Fruit fly (Drosophila melanogaster) whole organism, prepupa: ENCODE data around the gene CG46244.

Source experiments
- Blimp-1 ChIP-seq: fragments of 200-800 bp; sonication (Bioruptor generic); optimal IDR thresholded peaks from 3 replicates; lab custom pipeline; 2017; ENCODE audit warnings: missing biosample characterization, missing genetic modification characterization, mild to moderate bottlenecking, moderate library complexity, missing genetic modification reagents
- CG10669 ChIP-seq: fragments of 200-800 bp; sonication (Bioruptor generic); optimal IDR thresholded peaks from 3 replicates; lab custom pipeline; 2018; ENCODE audit warnings: missing biosample characterization, mild to moderate bottlenecking, missing genetic modification characterization, moderate library complexity
- CG11902 ChIP-seq: fragments of 200-800 bp; sonication (Bioruptor generic); optimal IDR thresholded peaks from 3 replicates; lab custom pipeline; 2016; ENCODE audit warnings: missing biosample characterization, missing genetic modification characterization
- CG15336 ChIP-seq: fragments of 200-800 bp; sonication (Bioruptor generic); IDR thresholded peaks from 2 replicates; pipeline ENCODE4 v1.3.6; 2022; ENCODE audit warnings: missing biosample characterization, missing genetic modification characterization
- CG1621 ChIP-seq: fragments of 200-800 bp; sonication (Bioruptor generic); optimal IDR thresholded peaks from 3 replicates; lab custom pipeline; 2018; ENCODE audit warnings: missing biosample characterization, mild to moderate bottlenecking, missing genetic modification characterization
- CG16779 ChIP-seq: fragments of 200-800 bp; sonication (Bioruptor generic); optimal IDR thresholded peaks from 3 replicates; lab custom pipeline; 2017; ENCODE audit warnings: missing biosample characterization, mild to moderate bottlenecking, missing genetic modification characterization
- CG3032 ChIP-seq: fragments of 200-800 bp; optimal IDR thresholded peaks from 2 replicates; lab custom pipeline; 2019; ENCODE audit warnings: missing biosample characterization, mild to moderate bottlenecking, missing genetic modification characterization, moderate library complexity
- CG32006 ChIP-seq: fragments of 200-800 bp; sonication (Bioruptor generic); optimal IDR thresholded peaks from 3 replicates; lab custom pipeline; 2017; ENCODE audit warnings: missing biosample characterization, mild to moderate bottlenecking, missing genetic modification characterization
- CG34406 ChIP-seq: fragments of 200-800 bp; sonication (Bioruptor generic); optimal IDR thresholded peaks from 3 replicates; lab custom pipeline; 2016; ENCODE audit warnings: missing biosample characterization, missing genetic modification characterization
- CG3919 ChIP-seq: fragments of 200-800 bp; sonication (Bioruptor generic); optimal IDR thresholded peaks from 3 replicates; lab custom pipeline; 2016; ENCODE audit warnings: missing biosample characterization, missing genetic modification characterization
- CG4318 ChIP-seq: fragments of 200-800 bp; sonication (Bioruptor generic); optimal IDR thresholded peaks from 3 replicates; lab custom pipeline; 2017; ENCODE audit warnings: missing biosample characterization, mild to moderate bottlenecking, missing genetic modification characterization
- CG6163 ChIP-seq: fragments of 200-800 bp; sonication (Bioruptor generic); IDR thresholded peaks from 3 replicates; pipeline ENCODE4 v1.3.6; 2022; ENCODE audit warnings: missing biosample characterization, missing genetic modification characterization
- CG6792 ChIP-seq: fragments of 200-800 bp; sonication (Bioruptor generic); optimal IDR thresholded peaks from 3 replicates; lab custom pipeline; 2016; ENCODE audit warnings: missing biosample characterization, missing genetic modification characterization
- CG6808 ChIP-seq: fragments of 200-800 bp; sonication (Bioruptor generic); optimal IDR thresholded peaks from 3 replicates; lab custom pipeline; 2017; ENCODE audit warnings: missing biosample characterization, missing genetic modification characterization, mild to moderate bottlenecking, moderate library complexity, missing genetic modification reagents
- CG6854 ChIP-seq: fragments of 200-800 bp; sonication (Bioruptor generic); optimal IDR thresholded peaks from 2 replicates; lab custom pipeline; 2017; ENCODE audit warnings: missing biosample characterization, mild to moderate bottlenecking, missing genetic modification characterization
- CG8319 ChIP-seq: fragments of 200-800 bp; sonication (Bioruptor generic); optimal IDR thresholded peaks from 3 replicates; lab custom pipeline; 2016; ENCODE audit warnings: missing biosample characterization, missing genetic modification characterization
- CG9139 ChIP-seq: fragments of 200-800 bp; sonication (Bioruptor generic); optimal IDR thresholded peaks from 3 replicates; lab custom pipeline; 2017; ENCODE audit warnings: missing biosample characterization, mild to moderate bottlenecking, missing genetic modification characterization
- Eip75B ChIP-seq: fragments of 200-800 bp; sonication (Bioruptor generic); optimal IDR thresholded peaks from 3 replicates; lab custom pipeline; 2016; ENCODE audit warnings: missing biosample characterization, missing genetic modification characterization
- Eip78C ChIP-seq: fragments of 200-800 bp; sonication (Bioruptor generic); peaks from one replicate; lab custom pipeline; 2016; ENCODE audit warnings: missing biosample characterization, missing genetic modification characterization
- Eip93F ChIP-seq: fragments of 200-800 bp; sonication (Bioruptor generic); optimal IDR thresholded peaks from 2 replicates; lab custom pipeline; 2016; ENCODE audit warnings: missing biosample characterization, mild to moderate bottlenecking, missing genetic modification characterization
- Ets21C ChIP-seq: fragments of 200-800 bp; sonication (Bioruptor generic); optimal IDR thresholded peaks from 3 replicates; lab custom pipeline; 2016; ENCODE audit warnings: missing biosample characterization, missing genetic modification characterization
- Gug ChIP-seq: fragments of 200-800 bp; sonication (Bioruptor generic); IDR thresholded peaks from 2 replicates; pipeline ENCODE4 v1.3.6; 2022; ENCODE audit warnings: missing biosample characterization, missing genetic modification characterization
- Hr38 ChIP-seq: sonication (Bioruptor generic); optimal IDR thresholded peaks from 2 replicates; lab custom pipeline; 2016; ENCODE audit warnings: missing biosample characterization, missing genetic modification characterization
- Hr4 ChIP-seq: fragments of 200-800 bp; sonication (Bioruptor generic); optimal IDR thresholded peaks from 3 replicates; lab custom pipeline; 2016; ENCODE audit warnings: missing biosample characterization, missing genetic modification characterization
- Lpt ChIP-seq: fragments of 200-800 bp; sonication (Bioruptor generic); optimal IDR thresholded peaks from 3 replicates; lab custom pipeline; 2016; ENCODE audit warnings: missing biosample characterization, missing genetic modification characterization
- Met ChIP-seq: fragments of 200-800 bp; sonication (Bioruptor generic); optimal IDR thresholded peaks from 3 replicates; lab custom pipeline; 2016; ENCODE audit warnings: missing biosample characterization, missing genetic modification characterization
- OdsH ChIP-seq: fragments of 200-800 bp; sonication (Bioruptor generic); optimal IDR thresholded peaks from 3 replicates; lab custom pipeline; 2016; ENCODE audit warnings: missing biosample characterization, missing genetic modification characterization
- Smox ChIP-seq: fragments of 200-800 bp; sonication (Bioruptor generic); optimal IDR thresholded peaks from 3 replicates; lab custom pipeline; 2016; ENCODE audit warnings: missing biosample characterization, missing genetic modification characterization
- Sox102F ChIP-seq: fragments of 200-800 bp; sonication (Bioruptor generic); optimal IDR thresholded peaks from 2 replicates; lab custom pipeline; 2016; ENCODE audit warnings: missing biosample characterization, mild to moderate bottlenecking, missing genetic modification characterization
- achi ChIP-seq: fragments of 200-800 bp; sonication (Bioruptor generic); optimal IDR thresholded peaks from 3 replicates; lab custom pipeline; 2016; ENCODE audit warnings: missing biosample characterization, missing genetic modification characterization
- acj6 ChIP-seq: fragments of 200-800 bp; sonication (Bioruptor generic); optimal IDR thresholded peaks from 3 replicates; lab custom pipeline; 2016; ENCODE audit warnings: missing biosample characterization, missing genetic modification characterization
- cyc ChIP-seq: fragments of 200-800 bp; sonication (Bioruptor generic); optimal IDR thresholded peaks from 3 replicates; lab custom pipeline; 2016; ENCODE audit warnings: missing biosample characterization, missing genetic modification characterization
- dac ChIP-seq: fragments of 200-800 bp; sonication (Bioruptor generic); optimal IDR thresholded peaks from 2 replicates; lab custom pipeline; 2017; ENCODE audit warnings: missing biosample characterization, mild to moderate bottlenecking, missing genetic modification characterization
- eg ChIP-seq: fragments of 200-800 bp; sonication (Bioruptor generic); IDR thresholded peaks from 3 replicates; pipeline ENCODE4 v1.3.6; 2022; ENCODE audit warnings: missing biosample characterization, missing genetic modification characterization
- fd59A ChIP-seq: fragments of 200-800 bp; sonication (Bioruptor generic); optimal IDR thresholded peaks from 2 replicates; lab custom pipeline; 2017; ENCODE audit warnings: missing biosample characterization, mild to moderate bottlenecking, missing genetic modification characterization, missing genetic modification reagents
- fd85E ChIP-seq: fragments of 200-800 bp; sonication (Bioruptor generic); optimal IDR thresholded peaks from 3 replicates; lab custom pipeline; 2016; ENCODE audit warnings: missing biosample characterization, missing genetic modification characterization
- fkh ChIP-seq: fragments of 200-800 bp; sonication (Bioruptor generic); optimal IDR thresholded peaks from 3 replicates; lab custom pipeline; 2017; ENCODE audit warnings: missing biosample characterization, mild to moderate bottlenecking, missing genetic modification characterization, moderate library complexity
- lz ChIP-seq: fragments of 200-800 bp; sonication (Bioruptor generic); optimal IDR thresholded peaks from 3 replicates; lab custom pipeline; 2016; ENCODE audit warnings: missing biosample characterization, missing genetic modification characterization
- pdm3 ChIP-seq: fragments of 200-800 bp; sonication (Bioruptor generic); optimal IDR thresholded peaks from 3 replicates; lab custom pipeline; 2016; ENCODE audit warnings: missing biosample characterization, missing genetic modification characterization
- salr ChIP-seq, 2 experiments: fragments of 200-800 bp; sonication (Bioruptor generic); optimal IDR thresholded peaks; 3 replicates each; lab custom pipeline; 2016 to 2018; ENCODE audit warnings: missing biosample characterization in 2 of 2, missing genetic modification characterization in 2 of 2, mild to moderate bottlenecking in 1 of 2
- spab ChIP-seq: fragments of 200-800 bp; sonication (Bioruptor generic); optimal IDR thresholded peaks from 2 replicates; lab custom pipeline; 2017; ENCODE audit warnings: missing biosample characterization, mild to moderate bottlenecking, missing genetic modification characterization, missing genetic modification reagents
- ss ChIP-seq, 2 experiments: fragments of 200-800 bp; sonication (Bioruptor generic); optimal IDR thresholded peaks; 2 replicates in 1 of 2; 3 replicates in 1 of 2; lab custom pipeline; 2017 to 2018; ENCODE audit warnings: mild to moderate bottlenecking in 2 of 2, missing biosample characterization in 2 of 2, missing genetic modification characterization in 2 of 2, moderate library complexity in 1 of 2
- svp ChIP-seq: fragments of 200-800 bp; sonication (Bioruptor generic); peaks from one replicate; lab custom pipeline; 2016; ENCODE audit warnings: missing biosample characterization, missing genetic modification characterization
- topi ChIP-seq: fragments of 200-800 bp; sonication (Bioruptor generic); optimal IDR thresholded peaks from 3 replicates; lab custom pipeline; 2016; ENCODE audit warnings: missing biosample characterization, missing genetic modification characterization
- vri ChIP-seq: fragments of 200-800 bp; sonication (Bioruptor generic); optimal IDR thresholded peaks from 3 replicates; lab custom pipeline; 2016; ENCODE audit warnings: missing biosample characterization, mild to moderate bottlenecking, missing genetic modification characterization

Gene CG46244

DNA sequence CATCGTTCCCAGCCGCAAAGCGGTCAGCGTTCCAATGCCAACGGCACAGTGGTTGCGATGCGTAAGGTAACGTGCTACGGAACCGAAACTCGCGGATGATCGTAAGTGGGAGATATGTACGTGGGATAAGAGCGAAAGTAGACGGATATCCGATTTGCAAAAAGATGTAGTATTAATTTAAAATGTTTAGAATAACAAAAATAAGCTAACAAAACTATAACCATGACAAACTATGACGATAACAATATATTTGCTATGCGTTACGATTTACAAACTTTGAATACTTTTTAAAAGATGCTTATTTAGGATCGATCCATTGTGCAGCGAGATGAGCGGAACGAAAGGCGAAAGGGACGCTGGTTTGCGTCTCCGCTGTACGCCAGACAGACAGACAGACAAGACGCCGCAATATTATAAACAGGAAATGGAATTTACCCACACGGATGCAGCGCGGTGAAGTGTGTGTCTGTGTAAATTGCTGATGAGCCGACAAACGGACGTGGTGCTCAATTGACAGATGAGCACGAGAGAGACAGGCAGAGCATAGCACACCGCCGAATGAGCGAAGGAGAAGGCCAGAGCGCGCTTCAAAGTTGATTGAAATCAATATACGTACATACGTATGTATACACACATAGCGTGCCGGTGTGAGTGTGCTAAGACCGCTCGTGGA is 30.6 kb upstream of the CG46244 start (continued):
- TF ChIP-seq CG34406 (GFP tag; lab: Kevin White, UChicago): peak; percentile 95
- peak; percentile 94 for TF ChIP-seq CG6808
- peak; percentile 96 for TF ChIP-seq Sox102F
- peak; percentile 98 for TF ChIP-seq CG1621 (tag; lab: Kevin White, UChicago)
- peak; percentile 89 for TF ChIP-seq vri
- peak; percentile 99 for TF ChIP-seq CG4318
- peak; percentile 92 to 98 for TF ChIP-seq salr (GFP tag; optimal IDR thresholded peaks at IDR 0.05; lab: Kevin White, UChicago)
- no peak for TF ChIP-seq Eip93F (GFP tag; lab: Kevin White, UChicago)
- peak; percentile 97 for TF ChIP-seq CG3919
- TF ChIP-seq CG32006 (GFP tag; lab: Kevin White, UChicago): peak; percentile 99
- TF ChIP-seq acj6 (GFP tag; lab: Kevin White, UChicago): peak; percentile 98
- peak; percentile 94 for TF ChIP-seq CG6163 (GFP tag; lab: Robert Waterston, UW)
- TF ChIP-seq Eip75B (GFP tag; lab: Kevin White, UChicago): peak; percentile 96
- TF ChIP-seq lz (GFP tag; lab: Kevin White, UChicago): peak; percentile 97
- TF ChIP-seq Hr4 (GFP tag; lab: Kevin White, UChicago): peak; percentile 98
- peak; percentile 93 for TF ChIP-seq CG6792 (GFP tag; lab: Kevin White, UChicago)
- no peak for TF ChIP-seq Hr38 (GFP tag; lab: Kevin White, UChicago)
- peak; percentile 60 for TF ChIP-seq fd85E (GFP tag; lab: Kevin White, UChicago)
- TF ChIP-seq Lpt (GFP tag; lab: Kevin White, UChicago): peak; percentile 93
- peak; percentile 95 for TF ChIP-seq spab (GFP tag; lab: Kevin White, UChicago)
- peak; percentile 96 for TF ChIP-seq achi (GFP tag; lab: Kevin White, UChicago)
- TF ChIP-seq svp (GFP tag; lab: Kevin White, UChicago): peak; percentile 98
- TF ChIP-seq CG6854: peak; percentile 74
- peak; percentile 96 for TF ChIP-seq CG3032 (tag; lab: Kevin White, UChicago)

DNA sequence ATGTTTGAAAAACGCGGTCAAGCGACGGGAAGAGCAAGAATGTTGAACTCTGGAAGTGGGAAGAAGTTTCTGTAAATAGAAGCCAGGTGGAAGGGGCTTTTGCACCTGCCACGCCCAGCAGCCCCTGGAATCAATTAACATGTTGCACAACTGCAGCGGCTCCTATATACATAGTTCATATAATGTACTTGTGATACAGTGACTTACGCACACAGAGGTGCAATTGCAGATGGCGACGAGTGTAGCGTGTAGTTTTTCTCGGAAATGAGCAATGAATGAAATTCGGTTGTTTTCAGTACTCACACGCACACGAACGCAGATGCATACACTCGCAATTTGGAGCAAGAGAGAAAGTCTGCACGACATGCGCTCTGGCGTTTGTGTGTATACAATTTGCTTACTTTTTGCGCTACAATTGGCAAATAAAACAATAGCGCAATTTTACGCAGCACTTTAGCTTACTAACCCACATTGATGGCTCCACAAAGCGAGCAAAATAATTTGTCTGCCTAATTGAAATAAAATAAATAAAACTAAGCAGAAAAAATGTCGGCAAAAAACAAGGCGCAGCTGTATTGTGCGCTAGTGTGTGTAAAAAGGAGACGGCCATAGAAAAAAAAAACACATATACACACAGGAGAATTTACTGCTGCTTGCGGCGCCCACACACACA is 29.9 kb upstream of the CG46244 start:
- TF ChIP-seq fd59A (peak; percentile 31), cyc (no peak), Blimp-1 (peak; percentile 12), CG6854 (peak; percentile 3), dac (GFP tag; lab: Kevin White, UChicago) (no peak), fd85E (GFP tag; lab: Kevin White, UChicago) (peak; percentile 32), CG16779 (tag; lab: Kevin White, UChicago) (peak; percentile 3), CG9139 (GFP tag; lab: Kevin White, UChicago) (no peak), CG6163 (GFP tag; lab: Robert Waterston, UW) (peak; percentile 63; the same call in 2 of the 3 replicates), CG10669 (GFP tag; lab: Kevin White, UChicago) (no peak), achi (GFP tag; lab: Kevin White, UChicago) (no peak), Met (no peak), CG15336 (GFP tag; lab: Robert Waterston, UW) (no peak), Gug (no peak), Smox (GFP tag; lab: Kevin White, UChicago) (no peak), CG11902 (GFP tag; lab: Kevin White, UChicago) (no peak), Eip78C (GFP tag; lab: Kevin White, UChicago) (peak; percentile 87), fkh (GFP tag; lab: Kevin White, UChicago) (peak; percentile 73), salr (GFP tag; optimal IDR thresholded peaks at IDR 0.05; lab: Kevin White, UChicago) (no peak), CG8319 (GFP tag; lab: Kevin White, UChicago) (no peak), Eip75B (GFP tag; lab: Kevin White, UChicago) (peak; percentile 22), OdsH (GFP tag; lab: Kevin White, UChicago) (no peak), topi (GFP tag; lab: Kevin White, UChicago) (no peak), Hr38 (GFP tag; lab: Kevin White, UChicago) (no peak), CG32006 (GFP tag; lab: Kevin White, UChicago) (peak; percentile 20), Sox102F (peak; percentile 1), pdm3 (GFP tag; lab: Kevin White, UChicago) (no peak), eg (GFP tag; lab: Robert Waterston, UW) (0 out of 3 replicates have a peak, but pooled peaks have one; percentile 33), Ets21C (no peak), CG3032 (tag; lab: Kevin White, UChicago) (no peak), ss (GFP tag; optimal IDR thresholded peaks at IDR 0.05; lab: Kevin White, UChicago) (peak in 1 of 2 experiments; percentile 22)
